Comparison of ENCODE assay signal across 4 worm cellular contexts in genomic region chrX:13493762-13494161, ce11.
TF ChIP-seq lines count a peak whose summit lies in the region.

No protein-coding gene starts in this region.

TF ChIP-seq in whole organism, L1 larva, 84 proteins besides CTCF, POLR2A, EP300 and RAD21:
- TF ChIP-seq C34B4.2 (tag; optimal IDR thresholded peaks at IDR 0.05; lab: Kevin White, UChicago), result no peak
- no peak for TF ChIP-seq nhr-47 (tag; optimal IDR thresholded peaks at IDR 0.05; lab: Kevin White, UChicago)
- TF ChIP-seq nhr-85 (tag; lab: Kevin White, UChicago), result no peak
- TF ChIP-seq tlp-1 (tag; optimal IDR thresholded peaks at IDR 0.05; lab: Kevin White, UChicago), result no peak
- TF ChIP-seq mab-9 (GFP tag; IDR thresholded peaks at IDR 0.05; lab: Robert Waterston, UW), result no peak
- TF ChIP-seq pag-3 (tag; optimal IDR thresholded peaks at IDR 0.05; lab: Kevin White, UChicago; ENCODE audit: borderline replicate concordance, insufficient read depth), result no peak
- TF ChIP-seq ama-1 (optimal IDR thresholded peaks at IDR 0.05; lab: Kevin White, UChicago), result no peak
- TF ChIP-seq unc-86 (tag; optimal IDR thresholded peaks at IDR 0.05; lab: Kevin White, UChicago), result no peak
- no peak for TF ChIP-seq lin-35 (GFP tag; optimal IDR thresholded peaks at IDR 0.05; lab: Kevin White, UChicago)
- no peak for TF ChIP-seq aha-1 (tag; optimal IDR thresholded peaks at IDR 0.05; lab: Kevin White, UChicago)
- TF ChIP-seq zag-1 (tag; optimal IDR thresholded peaks at IDR 0.05; lab: Kevin White, UChicago), result no peak
- no peak for TF ChIP-seq efl-1 (optimal IDR thresholded peaks at IDR 0.05; lab: Kevin White, UChicago)
- TF ChIP-seq efl-1 (GFP tag; optimal IDR thresholded peaks at IDR 0.05 in 1 of 2; lab: Kevin White, UChicago), result peak in 1 of 2 experiments; percentile 56
- TF ChIP-seq lir-3 (tag; optimal IDR thresholded peaks at IDR 0.05; lab: Kevin White, UChicago; ENCODE audit: poor library complexity), result no peak
- TF ChIP-seq lin-15B (tag; optimal IDR thresholded peaks at IDR 0.05; lab: Kevin White, UChicago), result no peak
- TF ChIP-seq irx-1 (tag; optimal IDR thresholded peaks at IDR 0.05; lab: Kevin White, UChicago), result no peak
- no peak for TF ChIP-seq fkh-4 (tag; optimal IDR thresholded peaks at IDR 0.05; lab: Kevin White, UChicago; ENCODE audit: borderline replicate concordance)
- no peak for TF ChIP-seq xbp-1 (tag; optimal IDR thresholded peaks at IDR 0.05; lab: Kevin White, UChicago)
- TF ChIP-seq lin-14 (GFP tag; optimal IDR thresholded peaks at IDR 0.05; lab: Kevin White, UChicago), result peak; percentile 50
- no peak for TF ChIP-seq nhr-20 (tag; optimal IDR thresholded peaks at IDR 0.05; lab: Kevin White, UChicago)
- TF ChIP-seq unc-62 (GFP tag; optimal IDR thresholded peaks at IDR 0.05; lab: Kevin White, UChicago), result no peak
- peak; percentile 45 for TF ChIP-seq fkh-10 (GFP tag; optimal IDR thresholded peaks at IDR 0.05; lab: Kevin White, UChicago)

TF ChIP-seq in whole organism, L2 larva, 48 proteins besides CTCF, POLR2A, EP300 and RAD21:
- no peak for TF ChIP-seq ama-1 (optimal IDR thresholded peaks at IDR 0.05; lab: Kevin White, UChicago)
- no peak for TF ChIP-seq ceh-82 (tag; optimal IDR thresholded peaks at IDR 0.05; lab: Kevin White, UChicago)
- no peak for TF ChIP-seq snpc-4 (tag; optimal IDR thresholded peaks at IDR 0.05; lab: Kevin White, UChicago)
- peak; percentile 17 for TF ChIP-seq C34F6.9 (tag; optimal IDR thresholded peaks at IDR 0.05; lab: Kevin White, UChicago)
- TF ChIP-seq fos-1 (tag; optimal IDR thresholded peaks at IDR 0.05; lab: Kevin White, UChicago), result no peak
- TF ChIP-seq crh-2 (tag; optimal IDR thresholded peaks at IDR 0.05; lab: Kevin White, UChicago), result peak; percentile 37
- no peak for TF ChIP-seq unc-39 (tag; optimal IDR thresholded peaks at IDR 0.05; lab: Kevin White, UChicago)
- TF ChIP-seq zag-1 (tag; optimal IDR thresholded peaks at IDR 0.05; lab: Kevin White, UChicago), result peak; percentile 30
- TF ChIP-seq nhr-129 (tag; optimal IDR thresholded peaks at IDR 0.05; lab: Kevin White, UChicago), result no peak
- TF ChIP-seq ceh-16 (tag; optimal IDR thresholded peaks at IDR 0.05; lab: Kevin White, UChicago), result no peak
- peak; percentile 26 for TF ChIP-seq mab-5 (tag; optimal IDR thresholded peaks at IDR 0.05; lab: Kevin White, UChicago)
- peak; percentile 30 for TF ChIP-seq lin-39 (tag; optimal IDR thresholded peaks at IDR 0.05; lab: Kevin White, UChicago)
- no peak for TF ChIP-seq ZK546.5 (tag; optimal IDR thresholded peaks at IDR 0.05; lab: Kevin White, UChicago)
- no peak for TF ChIP-seq gmeb-1 (tag; optimal IDR thresholded peaks at IDR 0.05; lab: Kevin White, UChicago)
- no peak for TF ChIP-seq unc-62 (GFP tag; optimal IDR thresholded peaks at IDR 0.05; lab: Kevin White, UChicago)
- peak in 1 of 2 experiments; percentile 25 for TF ChIP-seq lsy-2 (tag; optimal IDR thresholded peaks at IDR 0.05; lab: Kevin White, UChicago)
- TF ChIP-seq ztf-11 (tag; optimal IDR thresholded peaks at IDR 0.05; lab: Kevin White, UChicago), result no peak
- TF ChIP-seq dmd-4 (tag; optimal IDR thresholded peaks at IDR 0.05; lab: Kevin White, UChicago), result no peak
- TF ChIP-seq F13H6.1 (tag; optimal IDR thresholded peaks at IDR 0.05; lab: Kevin White, UChicago), result no peak
- TF ChIP-seq unc-55 (GFP tag; optimal IDR thresholded peaks at IDR 0.05; lab: Kevin White, UChicago), result peak; percentile 74
- TF ChIP-seq nhr-12 (tag; optimal IDR thresholded peaks at IDR 0.05; lab: Kevin White, UChicago), result no peak

TF ChIP-seq in whole organism, L3 larva, 47 proteins besides CTCF, POLR2A, EP300 and RAD21:
- TF ChIP-seq lin-39 (tag; optimal IDR thresholded peaks at IDR 0.05; lab: Kevin White, UChicago) (peak; percentile 58), elt-3 (tag; optimal IDR thresholded peaks at IDR 0.05; lab: Kevin White, UChicago) (no peak), nfya-1 (tag; optimal IDR thresholded peaks at IDR 0.05; lab: Kevin White, UChicago; ENCODE audit: insufficient read depth) (peak; percentile 68), unc-39 (tag; optimal IDR thresholded peaks at IDR 0.05; lab: Kevin White, UChicago) (no peak), nhr-237 (tag; optimal IDR thresholded peaks at IDR 0.05; lab: Kevin White, UChicago) (no peak), ceh-28 (tag; optimal IDR thresholded peaks at IDR 0.05; lab: Kevin White, UChicago) (no peak), aly-2 (tag; optimal IDR thresholded peaks at IDR 0.05; lab: Kevin White, UChicago) (no peak), egl-27 (tag; optimal IDR thresholded peaks at IDR 0.05; lab: Kevin White, UChicago) (no peak), elt-1 (tag; optimal IDR thresholded peaks at IDR 0.05; lab: Kevin White, UChicago) (no peak), pha-4 (tag; optimal IDR thresholded peaks at IDR 0.05; lab: Kevin White, UChicago) (no peak), ceh-82 (tag; optimal IDR thresholded peaks at IDR 0.05; lab: Kevin White, UChicago) (no peak), fkh-2 (tag; optimal IDR thresholded peaks at IDR 0.05; lab: Kevin White, UChicago) (no peak), skn-1 (tag; optimal IDR thresholded peaks at IDR 0.05; lab: Kevin White, UChicago) (no peak), sea-2 (GFP tag; optimal IDR thresholded peaks at IDR 0.05; lab: Kevin White, UChicago) (no peak), nhr-43 (tag; optimal IDR thresholded peaks at IDR 0.05; lab: Kevin White, UChicago; ENCODE audit: poor library complexity, severe bottlenecking) (no peak), fos-1 (tag; optimal IDR thresholded peaks at IDR 0.05; lab: Kevin White, UChicago) (no peak), hmg-11 (tag; optimal IDR thresholded peaks at IDR 0.05; lab: Kevin White, UChicago) (peak; percentile 19), nhr-12 (tag; optimal IDR thresholded peaks at IDR 0.05; lab: Kevin White, UChicago) (no peak), ama-1 (optimal IDR thresholded peaks at IDR 0.05; lab: Kevin White, UChicago) (no peak), ztf-11 (tag; optimal IDR thresholded peaks at IDR 0.05; lab: Kevin White, UChicago) (no peak), lin-15B (tag; optimal IDR thresholded peaks at IDR 0.05; lab: Kevin White, UChicago) (no peak), ceh-9 (tag; optimal IDR thresholded peaks at IDR 0.05; lab: Kevin White, UChicago) (no peak), ZK546.5 (tag; optimal IDR thresholded peaks at IDR 0.05; lab: Kevin White, UChicago) (no peak), nhr-28 (tag; optimal IDR thresholded peaks at IDR 0.05; lab: Kevin White, UChicago) (no peak), daf-12 (tag; optimal IDR thresholded peaks at IDR 0.05; lab: Kevin White, UChicago) (no peak)
TF ChIP-seq in whole organism, L3 larva: peak in this region for 3.

TF ChIP-seq in whole organism, L4 larva, 104 proteins besides CTCF, POLR2A, EP300 and RAD21:
- peak in 1 of 2 experiments; percentile 96 for TF ChIP-seq unc-62 (GFP tag; optimal IDR thresholded peaks at IDR 0.05 in 1 of 2; lab: Kevin White, UChicago)
- TF ChIP-seq unc-62 (tag; optimal IDR thresholded peaks at IDR 0.05; lab: Kevin White, UChicago), result no peak
- no peak for TF ChIP-seq duxl-1 (tag; optimal IDR thresholded peaks at IDR 0.05; lab: Kevin White, UChicago; ENCODE audit: poor library complexity)
- TF ChIP-seq nhr-48 (tag; optimal IDR thresholded peaks at IDR 0.05; lab: Kevin White, UChicago), result no peak
- TF ChIP-seq dve-1 (tag; optimal IDR thresholded peaks at IDR 0.05; lab: Kevin White, UChicago; ENCODE audit: insufficient read depth), result no peak
- 0 out of 2 replicates have a peak, but pooled peaks have one; percentile 20 for TF ChIP-seq ctbp-1 (GFP tag; IDR thresholded peaks at IDR 0.05; lab: Robert Waterston, UW)
- TF ChIP-seq ces-1 (GFP tag; optimal IDR thresholded peaks at IDR 0.05; lab: Kevin White, UChicago), result no peak
- TF ChIP-seq madf-9 (GFP tag; conservative IDR thresholded peaks at IDR 0.05; lab: Robert Waterston, UW), result no peak
- TF ChIP-seq mes-2 (tag; optimal IDR thresholded peaks at IDR 0.05; lab: Kevin White, UChicago; ENCODE audit: poor library complexity, severe bottlenecking), result no peak
- TF ChIP-seq dmd-8 (GFP tag; IDR thresholded peaks at IDR 0.05; lab: Robert Waterston, UW), result no peak
- TF ChIP-seq daf-16 (GFP tag; optimal IDR thresholded peaks at IDR 0.05; lab: Kevin White, UChicago), result no peak
- no peak for TF ChIP-seq daf-16 (tag; optimal IDR thresholded peaks at IDR 0.05; lab: Kevin White, UChicago)
- TF ChIP-seq hmg-1.1 (GFP tag; IDR thresholded peaks at IDR 0.05; lab: Robert Waterston, UW), result peak; percentile 46; the same call in 1 of the 2 replicates
- no peak for TF ChIP-seq nhr-77 (tag; optimal IDR thresholded peaks at IDR 0.05; lab: Kevin White, UChicago)
- TF ChIP-seq sdz-12 (GFP tag; optimal IDR thresholded peaks at IDR 0.05; lab: Kevin White, UChicago), result no peak
- TF ChIP-seq Y75B8A.6 (GFP tag; IDR thresholded peaks at IDR 0.05; lab: Robert Waterston, UW), result no peak
- TF ChIP-seq gei-8 (GFP tag; optimal IDR thresholded peaks at IDR 0.05; lab: Kevin White, UChicago), result no peak
- no peak for TF ChIP-seq dmd-6 (GFP tag; IDR thresholded peaks at IDR 0.05; lab: Robert Waterston, UW)
- TF ChIP-seq mep-1 (tag; optimal IDR thresholded peaks at IDR 0.05; lab: Kevin White, UChicago), result no peak
- TF ChIP-seq spr-1 (tag; optimal IDR thresholded peaks at IDR 0.05; lab: Kevin White, UChicago), result no peak

Comparison
In these comparisons a context has a peak if more than half of its experiments do, and no peak if none do; other contexts are left out.
1. Of the 29 proteins assayed by ChIP-seq in both whole organism, L4 larva and whole organism, L1 larva: peak only in whole organism, L4 larva: none; only in whole organism, L1 larva: fkh-10; in both: none; in neither: 27; mixed calls (peak in some experiments, not most) for 1.